Fruit fly (Drosophila melanogaster) whole organism, prepupa: ENCODE results near the gene Prps.

ENCODE experiments used
- Blimp-1 ChIP-seq: fragments of 200-800 bp; sonication (Bioruptor generic); optimal IDR thresholded peaks from 3 replicates; lab custom pipeline; 2017; ENCODE audit warnings: missing biosample characterization, missing genetic modification characterization, mild to moderate bottlenecking, moderate library complexity, missing genetic modification reagents
- CG10669 ChIP-seq: fragments of 200-800 bp; sonication (Bioruptor generic); optimal IDR thresholded peaks from 3 replicates; lab custom pipeline; 2018; ENCODE audit warnings: missing biosample characterization, mild to moderate bottlenecking, missing genetic modification characterization, moderate library complexity
- CG11294 ChIP-seq: fragments of 200-800 bp; sonication (Bioruptor generic); IDR thresholded peaks from 2 replicates; pipeline ENCODE4 v1.3.6; 2022; ENCODE audit warnings: missing biosample characterization, missing genetic modification characterization
- CG11762 ChIP-seq: fragments of 200-800 bp; sonication (Bioruptor generic); optimal IDR thresholded peaks from 3 replicates; lab custom pipeline; 2016; ENCODE audit warnings: missing biosample characterization, missing genetic modification characterization; ENCODE audit not compliant: insufficient read depth
- CG11902 ChIP-seq: fragments of 200-800 bp; sonication (Bioruptor generic); optimal IDR thresholded peaks from 3 replicates; lab custom pipeline; 2016; ENCODE audit warnings: missing biosample characterization, missing genetic modification characterization
- CG15336 ChIP-seq: fragments of 200-800 bp; sonication (Bioruptor generic); IDR thresholded peaks from 2 replicates; pipeline ENCODE4 v1.3.6; 2022; ENCODE audit warnings: missing biosample characterization, missing genetic modification characterization
- CG1621 ChIP-seq: fragments of 200-800 bp; sonication (Bioruptor generic); optimal IDR thresholded peaks from 3 replicates; lab custom pipeline; 2018; ENCODE audit warnings: missing biosample characterization, mild to moderate bottlenecking, missing genetic modification characterization
- CG16779 ChIP-seq: fragments of 200-800 bp; sonication (Bioruptor generic); optimal IDR thresholded peaks from 3 replicates; lab custom pipeline; 2017; ENCODE audit warnings: missing biosample characterization, mild to moderate bottlenecking, missing genetic modification characterization
- CG3032 ChIP-seq: fragments of 200-800 bp; optimal IDR thresholded peaks from 2 replicates; lab custom pipeline; 2019; ENCODE audit warnings: missing biosample characterization, mild to moderate bottlenecking, missing genetic modification characterization, moderate library complexity
- CG31627 ChIP-seq: fragments of 200-800 bp; sonication (Bioruptor generic); optimal IDR thresholded peaks from 3 replicates; lab custom pipeline; 2016; ENCODE audit warnings: missing biosample characterization, missing genetic modification characterization
- CG32006 ChIP-seq: fragments of 200-800 bp; sonication (Bioruptor generic); optimal IDR thresholded peaks from 3 replicates; lab custom pipeline; 2017; ENCODE audit warnings: missing biosample characterization, mild to moderate bottlenecking, missing genetic modification characterization
- CG34406 ChIP-seq: fragments of 200-800 bp; sonication (Bioruptor generic); optimal IDR thresholded peaks from 3 replicates; lab custom pipeline; 2016; ENCODE audit warnings: missing biosample characterization, missing genetic modification characterization
- CG3919 ChIP-seq: fragments of 200-800 bp; sonication (Bioruptor generic); optimal IDR thresholded peaks from 3 replicates; lab custom pipeline; 2016; ENCODE audit warnings: missing biosample characterization, missing genetic modification characterization
- CG4318 ChIP-seq: fragments of 200-800 bp; sonication (Bioruptor generic); optimal IDR thresholded peaks from 3 replicates; lab custom pipeline; 2017; ENCODE audit warnings: missing biosample characterization, mild to moderate bottlenecking, missing genetic modification characterization
- CG6276 ChIP-seq: fragments of 200-800 bp; sonication (Bioruptor generic); optimal IDR thresholded peaks from 2 replicates; lab custom pipeline; 2017; ENCODE audit warnings: missing biosample characterization, mild to moderate bottlenecking, missing genetic modification characterization
- CG6808 ChIP-seq: fragments of 200-800 bp; sonication (Bioruptor generic); optimal IDR thresholded peaks from 3 replicates; lab custom pipeline; 2017; ENCODE audit warnings: missing biosample characterization, missing genetic modification characterization, mild to moderate bottlenecking, moderate library complexity, missing genetic modification reagents
- CG6854 ChIP-seq: fragments of 200-800 bp; sonication (Bioruptor generic); optimal IDR thresholded peaks from 2 replicates; lab custom pipeline; 2017; ENCODE audit warnings: missing biosample characterization, mild to moderate bottlenecking, missing genetic modification characterization
- CG7368 ChIP-seq: fragments of 200-800 bp; sonication (Bioruptor generic); optimal IDR thresholded peaks from 3 replicates; lab custom pipeline; 2016; ENCODE audit warnings: missing biosample characterization, missing genetic modification characterization
- CG8119 ChIP-seq: fragments of 200-800 bp; sonication (Bioruptor generic); IDR thresholded peaks from 3 replicates; pipeline ENCODE4 v1.3.6; 2022; ENCODE audit warnings: missing biosample characterization, missing genetic modification characterization
- CG8632 ChIP-seq: fragments of 200-800 bp; sonication (Bioruptor generic); optimal IDR thresholded peaks from 3 replicates; lab custom pipeline; 2016; ENCODE audit warnings: missing biosample characterization, missing genetic modification characterization
- CG9139 ChIP-seq: fragments of 200-800 bp; sonication (Bioruptor generic); optimal IDR thresholded peaks from 3 replicates; lab custom pipeline; 2017; ENCODE audit warnings: missing biosample characterization, mild to moderate bottlenecking, missing genetic modification characterization
- Eip75B ChIP-seq: fragments of 200-800 bp; sonication (Bioruptor generic); optimal IDR thresholded peaks from 3 replicates; lab custom pipeline; 2016; ENCODE audit warnings: missing biosample characterization, missing genetic modification characterization
- Eip78C ChIP-seq: fragments of 200-800 bp; sonication (Bioruptor generic); peaks from one replicate; lab custom pipeline; 2016; ENCODE audit warnings: missing biosample characterization, missing genetic modification characterization
- Eip93F ChIP-seq: fragments of 200-800 bp; sonication (Bioruptor generic); optimal IDR thresholded peaks from 2 replicates; lab custom pipeline; 2016; ENCODE audit warnings: missing biosample characterization, mild to moderate bottlenecking, missing genetic modification characterization
- Ets21C ChIP-seq: fragments of 200-800 bp; sonication (Bioruptor generic); optimal IDR thresholded peaks from 3 replicates; lab custom pipeline; 2016; ENCODE audit warnings: missing biosample characterization, missing genetic modification characterization
- Ets96B ChIP-seq: fragments of 200-800 bp; optimal IDR thresholded peaks from 2 replicates; lab custom pipeline; 2019; ENCODE audit warnings: missing biosample characterization, mild to moderate bottlenecking, missing genetic modification characterization, moderate library complexity
- Gug ChIP-seq: fragments of 200-800 bp; sonication (Bioruptor generic); IDR thresholded peaks from 2 replicates; pipeline ENCODE4 v1.3.6; 2022; ENCODE audit warnings: missing biosample characterization, missing genetic modification characterization
- Hr38 ChIP-seq: sonication (Bioruptor generic); optimal IDR thresholded peaks from 2 replicates; lab custom pipeline; 2016; ENCODE audit warnings: missing biosample characterization, missing genetic modification characterization
- Lpt ChIP-seq: fragments of 200-800 bp; sonication (Bioruptor generic); optimal IDR thresholded peaks from 3 replicates; lab custom pipeline; 2016; ENCODE audit warnings: missing biosample characterization, missing genetic modification characterization
- OdsH ChIP-seq: fragments of 200-800 bp; sonication (Bioruptor generic); optimal IDR thresholded peaks from 3 replicates; lab custom pipeline; 2016; ENCODE audit warnings: missing biosample characterization, missing genetic modification characterization
- Smox ChIP-seq: fragments of 200-800 bp; sonication (Bioruptor generic); optimal IDR thresholded peaks from 3 replicates; lab custom pipeline; 2016; ENCODE audit warnings: missing biosample characterization, missing genetic modification characterization
- Sox102F ChIP-seq: fragments of 200-800 bp; sonication (Bioruptor generic); optimal IDR thresholded peaks from 2 replicates; lab custom pipeline; 2016; ENCODE audit warnings: missing biosample characterization, mild to moderate bottlenecking, missing genetic modification characterization
- Sox14 ChIP-seq: fragments of 200-800 bp; sonication (Bioruptor generic); optimal IDR thresholded peaks from 3 replicates; lab custom pipeline; 2016; ENCODE audit warnings: missing biosample characterization, missing genetic modification characterization
- Sox15 ChIP-seq: fragments of 200-800 bp; sonication (Bioruptor generic); optimal IDR thresholded peaks from 3 replicates; lab custom pipeline; 2016; ENCODE audit warnings: missing biosample characterization, missing genetic modification characterization
- achi ChIP-seq: fragments of 200-800 bp; sonication (Bioruptor generic); optimal IDR thresholded peaks from 3 replicates; lab custom pipeline; 2016; ENCODE audit warnings: missing biosample characterization, missing genetic modification characterization
- acj6 ChIP-seq: fragments of 200-800 bp; sonication (Bioruptor generic); optimal IDR thresholded peaks from 3 replicates; lab custom pipeline; 2016; ENCODE audit warnings: missing biosample characterization, missing genetic modification characterization
- dac ChIP-seq: fragments of 200-800 bp; sonication (Bioruptor generic); optimal IDR thresholded peaks from 2 replicates; lab custom pipeline; 2017; ENCODE audit warnings: missing biosample characterization, mild to moderate bottlenecking, missing genetic modification characterization
- dsx ChIP-seq: fragments of 200-800 bp; optimal IDR thresholded peaks from 3 replicates; lab custom pipeline; 2019; ENCODE audit warnings: missing biosample characterization, mild to moderate bottlenecking, missing genetic modification characterization, moderate library complexity; ENCODE audit not compliant: poor library complexity, severe bottlenecking
- eg ChIP-seq: fragments of 200-800 bp; sonication (Bioruptor generic); IDR thresholded peaks from 3 replicates; pipeline ENCODE4 v1.3.6; 2022; ENCODE audit warnings: missing biosample characterization, missing genetic modification characterization
- fd59A ChIP-seq: fragments of 200-800 bp; sonication (Bioruptor generic); optimal IDR thresholded peaks from 2 replicates; lab custom pipeline; 2017; ENCODE audit warnings: missing biosample characterization, mild to moderate bottlenecking, missing genetic modification characterization, missing genetic modification reagents
- fd85E ChIP-seq: fragments of 200-800 bp; sonication (Bioruptor generic); optimal IDR thresholded peaks from 3 replicates; lab custom pipeline; 2016; ENCODE audit warnings: missing biosample characterization, missing genetic modification characterization
- lz ChIP-seq: fragments of 200-800 bp; sonication (Bioruptor generic); optimal IDR thresholded peaks from 3 replicates; lab custom pipeline; 2016; ENCODE audit warnings: missing biosample characterization, missing genetic modification characterization
- net ChIP-seq: fragments of 200-800 bp; sonication (Bioruptor generic); optimal IDR thresholded peaks from 3 replicates; lab custom pipeline; 2016; ENCODE audit warnings: missing biosample characterization, missing genetic modification characterization
- spab ChIP-seq: fragments of 200-800 bp; sonication (Bioruptor generic); optimal IDR thresholded peaks from 2 replicates; lab custom pipeline; 2017; ENCODE audit warnings: missing biosample characterization, mild to moderate bottlenecking, missing genetic modification characterization, missing genetic modification reagents
- svp ChIP-seq: fragments of 200-800 bp; sonication (Bioruptor generic); peaks from one replicate; lab custom pipeline; 2016; ENCODE audit warnings: missing biosample characterization, missing genetic modification characterization
- topi ChIP-seq: fragments of 200-800 bp; sonication (Bioruptor generic); optimal IDR thresholded peaks from 3 replicates; lab custom pipeline; 2016; ENCODE audit warnings: missing biosample characterization, missing genetic modification characterization
- vri ChIP-seq: fragments of 200-800 bp; sonication (Bioruptor generic); optimal IDR thresholded peaks from 3 replicates; lab custom pipeline; 2016; ENCODE audit warnings: missing biosample characterization, mild to moderate bottlenecking, missing genetic modification characterization

Gene Prps

DNA sequence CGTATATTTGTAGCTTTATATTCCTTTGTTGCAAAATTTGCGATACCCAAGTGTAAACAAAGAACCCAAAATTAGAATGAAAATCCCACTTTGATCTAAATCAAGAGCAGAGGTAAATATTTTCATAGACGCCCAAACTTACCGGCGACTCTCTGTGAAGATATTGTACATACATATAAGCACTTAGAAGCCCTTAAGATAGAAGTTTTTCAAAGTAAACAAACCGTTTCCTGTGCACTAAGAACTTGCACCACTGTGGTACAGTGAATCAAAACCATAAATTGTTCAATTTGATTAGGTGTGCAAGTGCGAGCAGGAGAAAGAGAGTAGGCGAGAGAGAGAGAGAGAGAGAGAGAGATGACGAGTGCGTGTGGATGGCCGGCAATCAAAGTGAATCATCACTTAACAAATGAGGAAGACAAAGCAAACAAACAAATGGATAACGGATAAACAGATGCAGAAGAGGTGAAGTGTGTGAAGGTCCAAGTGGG lies 18.4 kb downstream of the Prps start (continued):
- no peak for TF ChIP-seq CG16779
- TF ChIP-seq CG6276, result no peak
- peak; percentile 39 for TF ChIP-seq svp (GFP tag; lab: Kevin White, UChicago)
- peak; percentile 2 for TF ChIP-seq fd59A (GFP tag; lab: Kevin White, UChicago)
- TF ChIP-seq CG1621, result no peak
- TF ChIP-seq CG4318, result peak; percentile 32

DNA sequence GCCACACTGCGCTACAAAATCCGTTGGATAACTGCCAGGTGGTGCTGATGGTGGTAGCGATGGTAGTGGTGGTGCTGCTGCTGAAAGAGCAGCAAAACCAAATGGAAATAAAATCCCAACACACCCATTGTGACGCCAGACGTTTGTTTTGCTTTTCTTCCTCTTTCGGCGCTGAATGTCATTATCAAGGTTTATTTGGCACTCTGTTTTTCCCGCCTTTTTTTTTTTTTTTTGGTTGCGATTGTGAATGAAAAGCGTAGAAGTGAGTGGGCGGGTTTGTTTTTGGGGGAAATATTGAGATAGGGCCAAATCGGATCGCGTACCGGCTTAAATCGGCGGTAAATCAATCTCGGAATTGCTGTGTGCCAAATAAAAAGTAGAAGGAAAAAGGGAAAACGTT lies 19.2 kb downstream of the Prps start:
- TF ChIP-seq Sox15 (GFP tag; lab: Kevin White, UChicago), result no peak
- TF ChIP-seq CG34406 (GFP tag; lab: Kevin White, UChicago), result no peak
- TF ChIP-seq eg (GFP tag; lab: Robert Waterston, UW), result no peak
- TF ChIP-seq CG15336 (GFP tag; lab: Robert Waterston, UW), result no peak
- TF ChIP-seq CG10669 (GFP tag; lab: Kevin White, UChicago), result no peak
- peak; percentile 48 for TF ChIP-seq svp (GFP tag; lab: Kevin White, UChicago)
- no peak for TF ChIP-seq Hr38 (GFP tag; lab: Kevin White, UChicago)
- TF ChIP-seq CG6276, result no peak
- TF ChIP-seq Gug, result no peak

DNA sequence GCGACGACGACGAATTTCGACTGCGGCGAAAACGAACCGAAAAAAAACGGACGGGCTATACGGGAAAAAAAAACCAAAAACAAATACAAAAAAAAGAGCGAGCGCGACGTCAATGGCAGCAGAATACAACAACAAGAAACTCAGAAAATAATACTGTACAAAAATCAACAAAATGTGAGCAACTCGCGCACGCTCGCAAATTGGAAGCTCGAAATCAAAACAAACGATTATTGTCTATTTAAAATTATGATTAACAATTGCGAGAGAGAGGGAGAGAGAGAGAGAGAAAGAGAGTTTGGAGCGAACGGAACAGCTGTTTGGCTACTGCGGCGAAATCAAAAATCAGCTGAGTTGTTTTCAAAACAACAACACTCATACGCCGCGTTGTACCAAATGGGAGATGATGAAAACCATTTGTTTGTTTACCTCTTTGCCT lies 21.0 kb downstream of the Prps start:
- TF ChIP-seq CG9139 (GFP tag; lab: Kevin White, UChicago), result no peak
- no peak for TF ChIP-seq CG32006 (GFP tag; lab: Kevin White, UChicago)
- peak; percentile 71 for TF ChIP-seq Eip78C (GFP tag; lab: Kevin White, UChicago)
- peak; percentile 69; the same call in 2 of the 3 replicates for TF ChIP-seq CG8119 (GFP tag; lab: Robert Waterston, UW)
- no peak for TF ChIP-seq dsx (GFP tag; lab: Kevin White, UChicago)
- peak; percentile 78 for TF ChIP-seq svp (GFP tag; lab: Kevin White, UChicago)
- no peak for TF ChIP-seq spab (GFP tag; lab: Kevin White, UChicago)
- TF ChIP-seq net (GFP tag; lab: Kevin White, UChicago), result peak; percentile 72
- TF ChIP-seq Ets21C, result no peak
- TF ChIP-seq Ets96B (tag; lab: Kevin White, UChicago), result no peak
- TF ChIP-seq CG11762 (GFP tag; lab: Kevin White, UChicago), result no peak
- no peak for TF ChIP-seq fd59A (GFP tag; lab: Kevin White, UChicago)
- TF ChIP-seq CG3032 (tag; lab: Kevin White, UChicago), result no peak
- TF ChIP-seq Hr38 (GFP tag; lab: Kevin White, UChicago), result no peak
- no peak for TF ChIP-seq Eip75B (GFP tag; lab: Kevin White, UChicago)
- TF ChIP-seq CG16779, result peak; percentile 72
- TF ChIP-seq CG11294 (GFP tag; lab: Robert Waterston, UW), result peak; percentile 26; the same call in 1 of the 2 replicates
- TF ChIP-seq CG7368 (GFP tag; lab: Kevin White, UChicago), result no peak
- TF ChIP-seq OdsH (GFP tag; lab: Kevin White, UChicago), result no peak
- TF ChIP-seq CG1621, result no peak
- TF ChIP-seq CG6808 (GFP tag; lab: Kevin White, UChicago), result no peak
- peak; percentile 52 for TF ChIP-seq Blimp-1 (GFP tag; lab: Kevin White, UChicago)
- TF ChIP-seq CG3919 (GFP tag; lab: Kevin White, UChicago), result no peak
- no peak for TF ChIP-seq achi
- no peak for TF ChIP-seq CG31627 (GFP tag; lab: Kevin White, UChicago)
- TF ChIP-seq CG11902, result no peak
- TF ChIP-seq lz, result no peak
- peak; percentile 92 for TF ChIP-seq CG6276
- TF ChIP-seq fd85E (GFP tag; lab: Kevin White, UChicago), result no peak
- TF ChIP-seq topi (GFP tag; lab: Kevin White, UChicago), result peak; percentile 38
- TF ChIP-seq vri (GFP tag; lab: Kevin White, UChicago), result peak; percentile 90
- no peak for TF ChIP-seq Sox14
- TF ChIP-seq Sox102F (GFP tag; lab: Kevin White, UChicago), result peak; percentile 48
- peak; percentile 44 for TF ChIP-seq Lpt (GFP tag; lab: Kevin White, UChicago)
- TF ChIP-seq CG10669 (GFP tag; lab: Kevin White, UChicago), result no peak
- TF ChIP-seq Eip93F (GFP tag; lab: Kevin White, UChicago), result peak; percentile 49
- TF ChIP-seq CG15336 (GFP tag; lab: Robert Waterston, UW), result peak; percentile 70
- TF ChIP-seq dac, result no peak
- no peak for TF ChIP-seq Gug
- peak; percentile 83 for TF ChIP-seq CG6854 (GFP tag; lab: Kevin White, UChicago)
- TF ChIP-seq CG34406 (GFP tag; lab: Kevin White, UChicago), result peak; percentile 46
- TF ChIP-seq Smox, result no peak
- no peak for TF ChIP-seq CG8632 (GFP tag; lab: Kevin White, UChicago)
- TF ChIP-seq acj6 (GFP tag; lab: Kevin White, UChicago), result no peak
